Fruit fly (Drosophila melanogaster) whole organism, prepupa: ENCODE results near the gene CG3961.

Experiments used
- Blimp-1 ChIP-seq: fragments of 200-800 bp; sonication (Bioruptor generic); optimal IDR thresholded peaks from 3 replicates; lab custom pipeline; 2017; ENCODE audit warnings: missing biosample characterization, missing genetic modification characterization, mild to moderate bottlenecking, moderate library complexity, missing genetic modification reagents
- CG10631 ChIP-seq: fragments of 200-800 bp; sonication (Bioruptor generic); optimal IDR thresholded peaks from 2 replicates; lab custom pipeline; 2016; ENCODE audit warnings: missing biosample characterization, missing genetic modification characterization
- CG10669 ChIP-seq: fragments of 200-800 bp; sonication (Bioruptor generic); optimal IDR thresholded peaks from 3 replicates; lab custom pipeline; 2018; ENCODE audit warnings: missing biosample characterization, mild to moderate bottlenecking, missing genetic modification characterization, moderate library complexity
- CG11294 ChIP-seq: fragments of 200-800 bp; sonication (Bioruptor generic); IDR thresholded peaks from 2 replicates; pipeline ENCODE4 v1.3.6; 2022; ENCODE audit warnings: missing biosample characterization, missing genetic modification characterization
- CG11762 ChIP-seq: fragments of 200-800 bp; sonication (Bioruptor generic); optimal IDR thresholded peaks from 3 replicates; lab custom pipeline; 2016; ENCODE audit warnings: missing biosample characterization, missing genetic modification characterization; ENCODE audit not compliant: insufficient read depth
- CG15336 ChIP-seq: fragments of 200-800 bp; sonication (Bioruptor generic); IDR thresholded peaks from 2 replicates; pipeline ENCODE4 v1.3.6; 2022; ENCODE audit warnings: missing biosample characterization, missing genetic modification characterization
- CG1621 ChIP-seq: fragments of 200-800 bp; sonication (Bioruptor generic); optimal IDR thresholded peaks from 3 replicates; lab custom pipeline; 2018; ENCODE audit warnings: missing biosample characterization, mild to moderate bottlenecking, missing genetic modification characterization
- CG16779 ChIP-seq: fragments of 200-800 bp; sonication (Bioruptor generic); optimal IDR thresholded peaks from 3 replicates; lab custom pipeline; 2017; ENCODE audit warnings: missing biosample characterization, mild to moderate bottlenecking, missing genetic modification characterization
- CG31627 ChIP-seq: fragments of 200-800 bp; sonication (Bioruptor generic); optimal IDR thresholded peaks from 3 replicates; lab custom pipeline; 2016; ENCODE audit warnings: missing biosample characterization, missing genetic modification characterization
- CG32006 ChIP-seq: fragments of 200-800 bp; sonication (Bioruptor generic); optimal IDR thresholded peaks from 3 replicates; lab custom pipeline; 2017; ENCODE audit warnings: missing biosample characterization, mild to moderate bottlenecking, missing genetic modification characterization
- CG3919 ChIP-seq: fragments of 200-800 bp; sonication (Bioruptor generic); optimal IDR thresholded peaks from 3 replicates; lab custom pipeline; 2016; ENCODE audit warnings: missing biosample characterization, missing genetic modification characterization
- CG4318 ChIP-seq: fragments of 200-800 bp; sonication (Bioruptor generic); optimal IDR thresholded peaks from 3 replicates; lab custom pipeline; 2017; ENCODE audit warnings: missing biosample characterization, mild to moderate bottlenecking, missing genetic modification characterization
- CG6276 ChIP-seq: fragments of 200-800 bp; sonication (Bioruptor generic); optimal IDR thresholded peaks from 2 replicates; lab custom pipeline; 2017; ENCODE audit warnings: missing biosample characterization, mild to moderate bottlenecking, missing genetic modification characterization
- CG6808 ChIP-seq: fragments of 200-800 bp; sonication (Bioruptor generic); optimal IDR thresholded peaks from 3 replicates; lab custom pipeline; 2017; ENCODE audit warnings: missing biosample characterization, missing genetic modification characterization, mild to moderate bottlenecking, moderate library complexity, missing genetic modification reagents
- CG7368 ChIP-seq: fragments of 200-800 bp; sonication (Bioruptor generic); optimal IDR thresholded peaks from 3 replicates; lab custom pipeline; 2016; ENCODE audit warnings: missing biosample characterization, missing genetic modification characterization
- CG8119 ChIP-seq: fragments of 200-800 bp; sonication (Bioruptor generic); IDR thresholded peaks from 3 replicates; pipeline ENCODE4 v1.3.6; 2022; ENCODE audit warnings: missing biosample characterization, missing genetic modification characterization
- CG8319 ChIP-seq: fragments of 200-800 bp; sonication (Bioruptor generic); optimal IDR thresholded peaks from 3 replicates; lab custom pipeline; 2016; ENCODE audit warnings: missing biosample characterization, missing genetic modification characterization
- CG8632 ChIP-seq: fragments of 200-800 bp; sonication (Bioruptor generic); optimal IDR thresholded peaks from 3 replicates; lab custom pipeline; 2016; ENCODE audit warnings: missing biosample characterization, missing genetic modification characterization
- CG9139 ChIP-seq: fragments of 200-800 bp; sonication (Bioruptor generic); optimal IDR thresholded peaks from 3 replicates; lab custom pipeline; 2017; ENCODE audit warnings: missing biosample characterization, mild to moderate bottlenecking, missing genetic modification characterization
- Eip75B ChIP-seq: fragments of 200-800 bp; sonication (Bioruptor generic); optimal IDR thresholded peaks from 3 replicates; lab custom pipeline; 2016; ENCODE audit warnings: missing biosample characterization, missing genetic modification characterization
- Eip78C ChIP-seq: fragments of 200-800 bp; sonication (Bioruptor generic); peaks from one replicate; lab custom pipeline; 2016; ENCODE audit warnings: missing biosample characterization, missing genetic modification characterization
- Eip93F ChIP-seq: fragments of 200-800 bp; sonication (Bioruptor generic); optimal IDR thresholded peaks from 2 replicates; lab custom pipeline; 2016; ENCODE audit warnings: missing biosample characterization, mild to moderate bottlenecking, missing genetic modification characterization
- Ets21C ChIP-seq: fragments of 200-800 bp; sonication (Bioruptor generic); optimal IDR thresholded peaks from 3 replicates; lab custom pipeline; 2016; ENCODE audit warnings: missing biosample characterization, missing genetic modification characterization
- Ets96B ChIP-seq: fragments of 200-800 bp; optimal IDR thresholded peaks from 2 replicates; lab custom pipeline; 2019; ENCODE audit warnings: missing biosample characterization, mild to moderate bottlenecking, missing genetic modification characterization, moderate library complexity
- Gug ChIP-seq: fragments of 200-800 bp; sonication (Bioruptor generic); IDR thresholded peaks from 2 replicates; pipeline ENCODE4 v1.3.6; 2022; ENCODE audit warnings: missing biosample characterization, missing genetic modification characterization
- Hr38 ChIP-seq: sonication (Bioruptor generic); optimal IDR thresholded peaks from 2 replicates; lab custom pipeline; 2016; ENCODE audit warnings: missing biosample characterization, missing genetic modification characterization
- Hr39 ChIP-seq: fragments of 200-800 bp; sonication (Bioruptor generic); optimal IDR thresholded peaks from 2 replicates; lab custom pipeline; 2016; ENCODE audit warnings: missing biosample characterization, missing genetic modification characterization
- Hr4 ChIP-seq: fragments of 200-800 bp; sonication (Bioruptor generic); optimal IDR thresholded peaks from 3 replicates; lab custom pipeline; 2016; ENCODE audit warnings: missing biosample characterization, missing genetic modification characterization
- Lpt ChIP-seq: fragments of 200-800 bp; sonication (Bioruptor generic); optimal IDR thresholded peaks from 3 replicates; lab custom pipeline; 2016; ENCODE audit warnings: missing biosample characterization, missing genetic modification characterization
- Met ChIP-seq: fragments of 200-800 bp; sonication (Bioruptor generic); optimal IDR thresholded peaks from 3 replicates; lab custom pipeline; 2016; ENCODE audit warnings: missing biosample characterization, missing genetic modification characterization
- OdsH ChIP-seq: fragments of 200-800 bp; sonication (Bioruptor generic); optimal IDR thresholded peaks from 3 replicates; lab custom pipeline; 2016; ENCODE audit warnings: missing biosample characterization, missing genetic modification characterization
- Smox ChIP-seq: fragments of 200-800 bp; sonication (Bioruptor generic); optimal IDR thresholded peaks from 3 replicates; lab custom pipeline; 2016; ENCODE audit warnings: missing biosample characterization, missing genetic modification characterization
- Sox102F ChIP-seq: fragments of 200-800 bp; sonication (Bioruptor generic); optimal IDR thresholded peaks from 2 replicates; lab custom pipeline; 2016; ENCODE audit warnings: missing biosample characterization, mild to moderate bottlenecking, missing genetic modification characterization
- Sox14 ChIP-seq: fragments of 200-800 bp; sonication (Bioruptor generic); optimal IDR thresholded peaks from 3 replicates; lab custom pipeline; 2016; ENCODE audit warnings: missing biosample characterization, missing genetic modification characterization
- Sox15 ChIP-seq: fragments of 200-800 bp; sonication (Bioruptor generic); optimal IDR thresholded peaks from 3 replicates; lab custom pipeline; 2016; ENCODE audit warnings: missing biosample characterization, missing genetic modification characterization
- achi ChIP-seq: fragments of 200-800 bp; sonication (Bioruptor generic); optimal IDR thresholded peaks from 3 replicates; lab custom pipeline; 2016; ENCODE audit warnings: missing biosample characterization, missing genetic modification characterization
- acj6 ChIP-seq: fragments of 200-800 bp; sonication (Bioruptor generic); optimal IDR thresholded peaks from 3 replicates; lab custom pipeline; 2016; ENCODE audit warnings: missing biosample characterization, missing genetic modification characterization
- dsx ChIP-seq: fragments of 200-800 bp; optimal IDR thresholded peaks from 3 replicates; lab custom pipeline; 2019; ENCODE audit warnings: missing biosample characterization, mild to moderate bottlenecking, missing genetic modification characterization, moderate library complexity; ENCODE audit not compliant: poor library complexity, severe bottlenecking
- eg ChIP-seq: fragments of 200-800 bp; sonication (Bioruptor generic); IDR thresholded peaks from 3 replicates; pipeline ENCODE4 v1.3.6; 2022; ENCODE audit warnings: missing biosample characterization, missing genetic modification characterization
- fd85E ChIP-seq: fragments of 200-800 bp; sonication (Bioruptor generic); optimal IDR thresholded peaks from 3 replicates; lab custom pipeline; 2016; ENCODE audit warnings: missing biosample characterization, missing genetic modification characterization
- fkh ChIP-seq: fragments of 200-800 bp; sonication (Bioruptor generic); optimal IDR thresholded peaks from 3 replicates; lab custom pipeline; 2017; ENCODE audit warnings: missing biosample characterization, mild to moderate bottlenecking, missing genetic modification characterization, moderate library complexity
- lz ChIP-seq: fragments of 200-800 bp; sonication (Bioruptor generic); optimal IDR thresholded peaks from 3 replicates; lab custom pipeline; 2016; ENCODE audit warnings: missing biosample characterization, missing genetic modification characterization
- net ChIP-seq: fragments of 200-800 bp; sonication (Bioruptor generic); optimal IDR thresholded peaks from 3 replicates; lab custom pipeline; 2016; ENCODE audit warnings: missing biosample characterization, missing genetic modification characterization
- pdm3 ChIP-seq: fragments of 200-800 bp; sonication (Bioruptor generic); optimal IDR thresholded peaks from 3 replicates; lab custom pipeline; 2016; ENCODE audit warnings: missing biosample characterization, missing genetic modification characterization
- salr ChIP-seq, 2 experiments: fragments of 200-800 bp; sonication (Bioruptor generic); optimal IDR thresholded peaks; 3 replicates each; lab custom pipeline; 2016 to 2018; ENCODE audit warnings: missing biosample characterization in 2 of 2, missing genetic modification characterization in 2 of 2, mild to moderate bottlenecking in 1 of 2
- spab ChIP-seq: fragments of 200-800 bp; sonication (Bioruptor generic); optimal IDR thresholded peaks from 2 replicates; lab custom pipeline; 2017; ENCODE audit warnings: missing biosample characterization, mild to moderate bottlenecking, missing genetic modification characterization, missing genetic modification reagents
- ss ChIP-seq, 2 experiments: fragments of 200-800 bp; sonication (Bioruptor generic); optimal IDR thresholded peaks; 2 replicates in 1 of 2; 3 replicates in 1 of 2; lab custom pipeline; 2017 to 2018; ENCODE audit warnings: mild to moderate bottlenecking in 2 of 2, missing biosample characterization in 2 of 2, missing genetic modification characterization in 2 of 2, moderate library complexity in 1 of 2
- topi ChIP-seq: fragments of 200-800 bp; sonication (Bioruptor generic); optimal IDR thresholded peaks from 3 replicates; lab custom pipeline; 2016; ENCODE audit warnings: missing biosample characterization, missing genetic modification characterization
- vri ChIP-seq: fragments of 200-800 bp; sonication (Bioruptor generic); optimal IDR thresholded peaks from 3 replicates; lab custom pipeline; 2016; ENCODE audit warnings: missing biosample characterization, mild to moderate bottlenecking, missing genetic modification characterization

CG3961 gene

dm6 chr3L:18890283-18891175, at the start of gene CG3961:
Gene CG3961 (minus strand): TSS chr3L:18890483.
- peak; percentile 85 for TF ChIP-seq fkh (GFP tag; lab: Kevin White, UChicago)
- peak; percentile 98 for TF ChIP-seq Lpt (GFP tag; lab: Kevin White, UChicago)
- TF ChIP-seq fd85E (GFP tag; lab: Kevin White, UChicago): peak; percentile 91
- TF ChIP-seq dsx (GFP tag; lab: Kevin White, UChicago): peak; percentile 98
- TF ChIP-seq CG10669 (GFP tag; lab: Kevin White, UChicago): peak; percentile 98
- peak; percentile 99 for TF ChIP-seq CG8632 (GFP tag; lab: Kevin White, UChicago)
- TF ChIP-seq Sox14 (GFP tag; lab: Kevin White, UChicago): peak; percentile 97
- TF ChIP-seq CG6808: peak; percentile 99
- TF ChIP-seq CG11294 (GFP tag; lab: Robert Waterston, UW): peak; percentile 92; the same call in 1 of the 2 replicates
- peak; percentile 99 for TF ChIP-seq CG3919 (GFP tag; lab: Kevin White, UChicago)
- peak; percentile 98 for TF ChIP-seq achi (GFP tag; lab: Kevin White, UChicago)
- peak; percentile 98 for TF ChIP-seq CG15336
- TF ChIP-seq Hr39 (GFP tag; lab: Kevin White, UChicago): peak; percentile 94
- TF ChIP-seq Eip78C (GFP tag; lab: Kevin White, UChicago): peak; percentile 100
- peak; percentile 98 for TF ChIP-seq Hr4 (GFP tag; lab: Kevin White, UChicago)
- peak; percentile 97 for TF ChIP-seq CG7368 (GFP tag; lab: Kevin White, UChicago)
- TF ChIP-seq Ets96B (tag; lab: Kevin White, UChicago): peak; percentile 99
- TF ChIP-seq Hr38 (GFP tag; lab: Kevin White, UChicago): no peak
- peak; percentile 98 for TF ChIP-seq CG9139 (GFP tag; lab: Kevin White, UChicago)
- TF ChIP-seq spab: peak; percentile 99
- TF ChIP-seq Blimp-1 (GFP tag; lab: Kevin White, UChicago): peak; percentile 96
- peak; percentile 98 for TF ChIP-seq Eip75B (GFP tag; lab: Kevin White, UChicago)
- peak; percentile 96 for TF ChIP-seq CG31627 (GFP tag; lab: Kevin White, UChicago)
- TF ChIP-seq CG16779 (tag; lab: Kevin White, UChicago): peak; percentile 98
- TF ChIP-seq Smox (GFP tag; lab: Kevin White, UChicago): peak; percentile 98
- TF ChIP-seq net (GFP tag; lab: Kevin White, UChicago): peak; percentile 99
- TF ChIP-seq Met (GFP tag; lab: Kevin White, UChicago): peak; percentile 98
- TF ChIP-seq Gug: peak; percentile 94
- peak; percentile 98 for TF ChIP-seq CG11762 (GFP tag; lab: Kevin White, UChicago)
- peak; percentile 99 for TF ChIP-seq ss (GFP tag; optimal IDR thresholded peaks at IDR 0.05; lab: Kevin White, UChicago)
- peak; percentile 98 for TF ChIP-seq CG4318 (GFP tag; lab: Kevin White, UChicago)
- peak; percentile 98 for TF ChIP-seq topi
- peak; percentile 89 for TF ChIP-seq eg (GFP tag; lab: Robert Waterston, UW)
- peak; percentile 94 for TF ChIP-seq CG1621 (tag; lab: Kevin White, UChicago)
- TF ChIP-seq acj6 (GFP tag; lab: Kevin White, UChicago): peak; percentile 99
- TF ChIP-seq CG6276 (GFP tag; lab: Kevin White, UChicago): peak; percentile 98
- TF ChIP-seq lz (GFP tag; lab: Kevin White, UChicago): peak; percentile 98
- peak; percentile 99 for TF ChIP-seq CG10631 (GFP tag; lab: Kevin White, UChicago)
- TF ChIP-seq CG8119 (GFP tag; lab: Robert Waterston, UW): peak; percentile 99
- TF ChIP-seq vri (GFP tag; lab: Kevin White, UChicago): peak; percentile 89
- peak; percentile 91 for TF ChIP-seq Ets21C (GFP tag; lab: Kevin White, UChicago)
- peak; percentile 100 for TF ChIP-seq CG32006 (GFP tag; lab: Kevin White, UChicago)
- TF ChIP-seq Eip93F (GFP tag; lab: Kevin White, UChicago): peak; percentile 89
- peak; percentile 85 to 100 for TF ChIP-seq salr (GFP tag; optimal IDR thresholded peaks at IDR 0.05; lab: Kevin White, UChicago)
- TF ChIP-seq CG8319: peak; percentile 96
- TF ChIP-seq Sox15 (GFP tag; lab: Kevin White, UChicago): peak; percentile 98
- peak; percentile 98 for TF ChIP-seq pdm3 (GFP tag; lab: Kevin White, UChicago)
- TF ChIP-seq Sox102F (GFP tag; lab: Kevin White, UChicago): peak; percentile 97
- TF ChIP-seq OdsH (GFP tag; lab: Kevin White, UChicago): peak; percentile 99
